Worm (Caenorhabditis elegans): ENCODE data around the gene picc-1.

ce11 chrV:5990383-5990782 lies 28.4 kb upstream of the picc-1 start, which contains the start of gene fut-8:
- TF ChIP-seq ceh-6 (GFP tag; optimal IDR thresholded peaks at IDR 0.05) (no peak), nhr-11 (tag; optimal IDR thresholded peaks at IDR 0.05) (no peak), pha-4 (tag; optimal IDR thresholded peaks at IDR 0.05) (no peak), hlh-8 (tag; optimal IDR thresholded peaks at IDR 0.05) (no peak), eyg-1 (tag; optimal IDR thresholded peaks at IDR 0.05) (no peak), pqm-1 (tag; optimal IDR thresholded peaks at IDR 0.05) (no peak), K09A11.1 (tag; optimal IDR thresholded peaks at IDR 0.05; ENCODE audit: insufficient read depth) (no peak), F13H6.1 (tag; optimal IDR thresholded peaks at IDR 0.05) (no peak)
